Worm (Caenorhabditis elegans): ENCODE results near the gene T10G3.4.

- TF ChIP-seq W03F9.2 (tag; optimal IDR thresholded peaks at IDR 0.05), result no peak
- TF ChIP-seq dao-5 (tag; optimal IDR thresholded peaks at IDR 0.05), result no peak
Measured at ce11 chrV:13473467-13473866, 10.8 kb downstream of the T10G3.4 start, which contains the start of gene T10G3.1.

Measured in whole organism, L4/young adult.